Fruit fly (Drosophila melanogaster) whole organism, prepupa: ENCODE results near the gene CG7728.
A peak's percentile ranks its signal among the peaks of the same experiment; 100 is the strongest.

Source experiments
- Blimp-1 ChIP-seq: fragments of 200-800 bp; sonication (Bioruptor generic); optimal IDR thresholded peaks from 3 replicates; lab custom pipeline; 2017; ENCODE audit warnings: missing biosample characterization, missing genetic modification characterization, mild to moderate bottlenecking, moderate library complexity, missing genetic modification reagents
- CG11294 ChIP-seq: fragments of 200-800 bp; sonication (Bioruptor generic); IDR thresholded peaks from 2 replicates; pipeline ENCODE4 v1.3.6; 2022; ENCODE audit warnings: missing biosample characterization, missing genetic modification characterization
- CG1621 ChIP-seq: fragments of 200-800 bp; sonication (Bioruptor generic); optimal IDR thresholded peaks from 3 replicates; lab custom pipeline; 2018; ENCODE audit warnings: missing biosample characterization, mild to moderate bottlenecking, missing genetic modification characterization
- CG16779 ChIP-seq: fragments of 200-800 bp; sonication (Bioruptor generic); optimal IDR thresholded peaks from 3 replicates; lab custom pipeline; 2017; ENCODE audit warnings: missing biosample characterization, mild to moderate bottlenecking, missing genetic modification characterization
- CG3032 ChIP-seq: fragments of 200-800 bp; optimal IDR thresholded peaks from 2 replicates; lab custom pipeline; 2019; ENCODE audit warnings: missing biosample characterization, mild to moderate bottlenecking, missing genetic modification characterization, moderate library complexity
- CG3919 ChIP-seq: fragments of 200-800 bp; sonication (Bioruptor generic); optimal IDR thresholded peaks from 3 replicates; lab custom pipeline; 2016; ENCODE audit warnings: missing biosample characterization, missing genetic modification characterization
- CG4318 ChIP-seq: fragments of 200-800 bp; sonication (Bioruptor generic); optimal IDR thresholded peaks from 3 replicates; lab custom pipeline; 2017; ENCODE audit warnings: missing biosample characterization, mild to moderate bottlenecking, missing genetic modification characterization
- CG6792 ChIP-seq: fragments of 200-800 bp; sonication (Bioruptor generic); optimal IDR thresholded peaks from 3 replicates; lab custom pipeline; 2016; ENCODE audit warnings: missing biosample characterization, missing genetic modification characterization
- CG6854 ChIP-seq: fragments of 200-800 bp; sonication (Bioruptor generic); optimal IDR thresholded peaks from 2 replicates; lab custom pipeline; 2017; ENCODE audit warnings: missing biosample characterization, mild to moderate bottlenecking, missing genetic modification characterization
- CG8119 ChIP-seq: fragments of 200-800 bp; sonication (Bioruptor generic); IDR thresholded peaks from 3 replicates; pipeline ENCODE4 v1.3.6; 2022; ENCODE audit warnings: missing biosample characterization, missing genetic modification characterization
- CG8319 ChIP-seq: fragments of 200-800 bp; sonication (Bioruptor generic); optimal IDR thresholded peaks from 3 replicates; lab custom pipeline; 2016; ENCODE audit warnings: missing biosample characterization, missing genetic modification characterization
- CG8632 ChIP-seq: fragments of 200-800 bp; sonication (Bioruptor generic); optimal IDR thresholded peaks from 3 replicates; lab custom pipeline; 2016; ENCODE audit warnings: missing biosample characterization, missing genetic modification characterization
- Eip78C ChIP-seq: fragments of 200-800 bp; sonication (Bioruptor generic); peaks from one replicate; lab custom pipeline; 2016; ENCODE audit warnings: missing biosample characterization, missing genetic modification characterization
- Ets21C ChIP-seq: fragments of 200-800 bp; sonication (Bioruptor generic); optimal IDR thresholded peaks from 3 replicates; lab custom pipeline; 2016; ENCODE audit warnings: missing biosample characterization, missing genetic modification characterization
- Hr38 ChIP-seq: sonication (Bioruptor generic); optimal IDR thresholded peaks from 2 replicates; lab custom pipeline; 2016; ENCODE audit warnings: missing biosample characterization, missing genetic modification characterization
- Lpt ChIP-seq: fragments of 200-800 bp; sonication (Bioruptor generic); optimal IDR thresholded peaks from 3 replicates; lab custom pipeline; 2016; ENCODE audit warnings: missing biosample characterization, missing genetic modification characterization
- Met ChIP-seq: fragments of 200-800 bp; sonication (Bioruptor generic); optimal IDR thresholded peaks from 3 replicates; lab custom pipeline; 2016; ENCODE audit warnings: missing biosample characterization, missing genetic modification characterization
- OdsH ChIP-seq: fragments of 200-800 bp; sonication (Bioruptor generic); optimal IDR thresholded peaks from 3 replicates; lab custom pipeline; 2016; ENCODE audit warnings: missing biosample characterization, missing genetic modification characterization
- Smox ChIP-seq: fragments of 200-800 bp; sonication (Bioruptor generic); optimal IDR thresholded peaks from 3 replicates; lab custom pipeline; 2016; ENCODE audit warnings: missing biosample characterization, missing genetic modification characterization
- Sox102F ChIP-seq: fragments of 200-800 bp; sonication (Bioruptor generic); optimal IDR thresholded peaks from 2 replicates; lab custom pipeline; 2016; ENCODE audit warnings: missing biosample characterization, mild to moderate bottlenecking, missing genetic modification characterization
- Sox15 ChIP-seq: fragments of 200-800 bp; sonication (Bioruptor generic); optimal IDR thresholded peaks from 3 replicates; lab custom pipeline; 2016; ENCODE audit warnings: missing biosample characterization, missing genetic modification characterization
- dsx ChIP-seq: fragments of 200-800 bp; optimal IDR thresholded peaks from 3 replicates; lab custom pipeline; 2019; ENCODE audit warnings: missing biosample characterization, mild to moderate bottlenecking, missing genetic modification characterization, moderate library complexity; ENCODE audit not compliant: poor library complexity, severe bottlenecking
- fd59A ChIP-seq: fragments of 200-800 bp; sonication (Bioruptor generic); optimal IDR thresholded peaks from 2 replicates; lab custom pipeline; 2017; ENCODE audit warnings: missing biosample characterization, mild to moderate bottlenecking, missing genetic modification characterization, missing genetic modification reagents
- fkh ChIP-seq: fragments of 200-800 bp; sonication (Bioruptor generic); optimal IDR thresholded peaks from 3 replicates; lab custom pipeline; 2017; ENCODE audit warnings: missing biosample characterization, mild to moderate bottlenecking, missing genetic modification characterization, moderate library complexity
- net ChIP-seq: fragments of 200-800 bp; sonication (Bioruptor generic); optimal IDR thresholded peaks from 3 replicates; lab custom pipeline; 2016; ENCODE audit warnings: missing biosample characterization, missing genetic modification characterization
- salr ChIP-seq, 2 experiments: fragments of 200-800 bp; sonication (Bioruptor generic); optimal IDR thresholded peaks; 3 replicates each; lab custom pipeline; 2016 to 2018; ENCODE audit warnings: missing biosample characterization in 2 of 2, missing genetic modification characterization in 2 of 2, mild to moderate bottlenecking in 1 of 2
- ss ChIP-seq, 2 experiments: fragments of 200-800 bp; sonication (Bioruptor generic); optimal IDR thresholded peaks; 2 replicates in 1 of 2; 3 replicates in 1 of 2; lab custom pipeline; 2017 to 2018; ENCODE audit warnings: mild to moderate bottlenecking in 2 of 2, missing biosample characterization in 2 of 2, missing genetic modification characterization in 2 of 2, moderate library complexity in 1 of 2
- svp ChIP-seq: fragments of 200-800 bp; sonication (Bioruptor generic); peaks from one replicate; lab custom pipeline; 2016; ENCODE audit warnings: missing biosample characterization, missing genetic modification characterization
- vri ChIP-seq: fragments of 200-800 bp; sonication (Bioruptor generic); optimal IDR thresholded peaks from 3 replicates; lab custom pipeline; 2016; ENCODE audit warnings: missing biosample characterization, mild to moderate bottlenecking, missing genetic modification characterization

The CG7728 gene

DNA sequence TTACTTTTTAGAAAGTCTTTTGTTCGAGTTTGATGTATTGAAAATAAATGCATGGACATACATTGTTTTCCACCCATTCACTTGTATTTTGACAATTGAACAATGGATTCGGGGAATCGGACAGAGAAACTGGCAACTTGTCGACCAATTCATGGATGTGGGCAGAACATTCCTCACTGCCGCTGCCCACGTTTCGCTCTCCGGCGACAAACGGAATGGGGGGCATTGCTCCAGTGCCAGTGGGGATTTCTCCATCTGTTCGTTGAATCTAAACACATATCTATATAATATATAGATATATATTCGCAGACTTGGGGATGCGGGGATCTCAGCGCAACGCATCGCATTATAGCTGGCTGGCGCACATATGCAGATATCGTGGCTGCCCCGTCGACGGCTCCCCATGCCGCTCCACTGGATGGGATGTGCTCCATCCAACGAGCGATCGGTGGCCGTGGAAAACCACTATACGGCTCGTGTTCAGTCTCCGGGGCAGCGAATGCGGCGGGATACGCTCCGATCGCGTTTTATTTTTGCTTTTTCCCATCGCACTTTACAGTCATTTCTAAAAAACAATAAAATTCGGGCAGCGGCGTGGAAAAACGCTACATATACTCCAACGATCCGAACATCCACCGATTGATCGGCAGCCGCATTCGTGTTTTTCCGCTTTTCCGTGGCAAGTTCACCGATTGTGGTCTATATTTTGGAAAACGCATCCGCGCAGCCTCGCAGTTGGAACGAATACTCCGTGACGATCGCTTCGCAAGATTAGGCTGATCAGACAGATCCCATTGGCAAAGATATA lies 29.3 kb downstream of the CG7728 start, which contains the start of gene TpnC73F:
Gene TpnC73F (plus strand): TSS at position 633 of the 808 bp plus-strand sequence.
- TF ChIP-seq dsx (GFP tag; lab: Kevin White, UChicago) (no peak), Sox15 (GFP tag; lab: Kevin White, UChicago) (no peak), Met (GFP tag; lab: Kevin White, UChicago) (no peak), CG6854 (GFP tag; lab: Kevin White, UChicago) (no peak), Sox102F (GFP tag; lab: Kevin White, UChicago) (no peak), Ets21C (GFP tag; lab: Kevin White, UChicago) (no peak), Smox (GFP tag; lab: Kevin White, UChicago) (no peak), Hr38 (no peak), OdsH (no peak), CG4318 (GFP tag; lab: Kevin White, UChicago) (no peak), Eip78C (GFP tag; lab: Kevin White, UChicago) (no peak), Lpt (GFP tag; lab: Kevin White, UChicago) (no peak), CG1621 (tag; lab: Kevin White, UChicago) (no peak), CG8119 (GFP tag; lab: Robert Waterston, UW) (no peak), CG6792 (GFP tag; lab: Kevin White, UChicago) (no peak), CG16779 (no peak), CG8319 (no peak), svp (GFP tag; lab: Kevin White, UChicago) (no peak)

DNA sequence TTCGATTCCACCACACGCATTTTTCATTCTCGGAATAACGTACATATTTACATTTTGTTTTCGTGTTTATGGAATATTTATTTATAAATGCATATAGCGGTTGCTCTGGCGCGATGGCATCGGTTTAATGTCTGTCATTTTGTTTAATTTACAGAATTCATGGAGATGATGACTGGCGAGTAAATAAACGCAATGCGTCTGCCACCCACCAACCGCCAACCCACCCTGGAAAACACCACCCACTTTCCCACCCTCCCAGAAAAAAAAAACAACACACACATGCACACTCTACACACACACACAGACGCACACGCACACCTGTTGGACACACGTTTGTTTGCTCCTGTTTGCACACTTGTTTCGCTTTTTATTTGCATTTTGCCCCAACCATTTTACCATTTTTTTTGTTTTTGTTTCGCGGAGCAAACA lies 31.5 kb downstream of the CG7728 start:
- TF ChIP-seq CG8632 (peak; percentile 3), CG8319 (no peak), CG3032 (tag; lab: Kevin White, UChicago) (no peak), ss (GFP tag; optimal IDR thresholded peaks at IDR 0.05; lab: Kevin White, UChicago) (peak in 1 of 2 experiments; percentile 49), Blimp-1 (GFP tag; lab: Kevin White, UChicago) (peak; percentile 5), CG11294 (GFP tag; lab: Robert Waterston, UW) (no peak), CG3919 (peak; percentile 8), net (GFP tag; lab: Kevin White, UChicago) (peak; percentile 13), CG16779 (peak; percentile 4), salr (GFP tag; optimal IDR thresholded peaks at IDR 0.05; lab: Kevin White, UChicago) (no peak), fkh (GFP tag; lab: Kevin White, UChicago) (peak; percentile 93), vri (GFP tag; lab: Kevin White, UChicago) (no peak), fd59A (GFP tag; lab: Kevin White, UChicago) (no peak)

DNA sequence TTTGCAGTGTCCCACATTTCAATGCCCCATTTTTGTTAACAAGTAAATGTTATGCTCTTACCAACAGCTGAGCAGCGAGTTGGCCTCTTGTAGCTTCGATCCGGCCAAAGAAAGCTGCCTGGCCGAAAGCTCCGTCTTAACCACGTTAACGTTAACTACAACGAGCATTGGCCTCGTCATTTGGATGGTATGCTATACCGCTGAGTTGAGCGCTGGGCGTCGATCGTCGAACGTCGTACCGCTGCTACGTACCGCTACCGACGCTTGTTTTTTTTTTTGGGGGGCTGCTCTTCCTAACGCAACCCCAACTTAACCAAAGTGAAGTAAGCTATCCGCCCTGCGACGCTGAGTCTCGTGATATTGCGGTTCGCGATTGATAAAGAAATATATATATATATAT lies 33.0 kb downstream of the CG7728 start, which contains the start of gene rogdi:
Gene rogdi (plus strand): TSS at position 199 of the 400 bp plus-strand sequence.
- TF ChIP-seq CG8319 (no peak), CG3919 (no peak), fd59A (GFP tag; lab: Kevin White, UChicago) (no peak), ss (GFP tag; optimal IDR thresholded peaks at IDR 0.05; lab: Kevin White, UChicago) (no peak), CG6854 (GFP tag; lab: Kevin White, UChicago) (no peak), Blimp-1 (GFP tag; lab: Kevin White, UChicago) (no peak), Hr38 (no peak)

DNA sequence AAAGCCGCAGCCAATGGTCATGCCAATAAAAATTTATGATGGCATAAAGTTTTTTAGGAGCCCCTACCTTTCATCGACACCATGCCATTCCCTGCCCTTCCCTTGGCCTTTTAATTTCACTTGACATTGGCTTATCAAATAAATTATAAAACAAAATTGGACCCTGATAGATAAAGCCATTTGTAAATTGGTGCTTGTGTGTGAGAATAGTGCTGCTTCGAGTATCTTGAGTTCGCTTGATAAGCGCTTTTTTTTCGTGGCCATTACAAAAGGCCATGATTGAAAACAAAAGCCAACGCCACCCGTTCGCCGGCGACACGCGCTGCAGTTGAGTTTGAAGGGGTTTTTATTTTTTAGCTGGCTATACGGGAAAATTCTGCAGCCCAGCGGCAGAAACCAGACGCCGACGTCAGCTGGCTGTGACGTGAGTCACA lies 33.6 kb downstream of the CG7728 start:
- TF ChIP-seq vri (GFP tag; lab: Kevin White, UChicago) (peak; percentile 67), dsx (GFP tag; lab: Kevin White, UChicago) (no peak)
